Fruit fly (Drosophila melanogaster) whole organism, adult: ENCODE results near the gene Bmcp.

Experiments used
- CG11617 ChIP-seq: fragments of 200-800 bp; sonication (Bioruptor generic); optimal IDR thresholded peaks from 2 replicates; lab custom pipeline; 2017; ENCODE audit warnings: mild to moderate bottlenecking, missing biosample characterization, missing genetic modification reagents, missing genetic modification characterization
- CG12768 ChIP-seq: fragments of 200-800 bp; sonication (Bioruptor generic); optimal IDR thresholded peaks from 2 replicates; lab custom pipeline; 2017; ENCODE audit warnings: missing biosample characterization, missing genetic modification characterization, mild to moderate bottlenecking, moderate library complexity, missing genetic modification reagents
- CG14711 ChIP-seq: fragments of 200-800 bp; sonication (Bioruptor generic); optimal IDR thresholded peaks from 2 replicates; lab custom pipeline; 2018; ENCODE audit warnings: missing biosample characterization, mild to moderate bottlenecking, missing genetic modification characterization, moderate library complexity
- CG33017 ChIP-seq: fragments of 200-800 bp; sonication (Bioruptor generic); optimal IDR thresholded peaks from 2 replicates; lab custom pipeline; 2018; ENCODE audit warnings: missing biosample characterization, mild to moderate bottlenecking, missing genetic modification characterization, moderate library complexity
- CG5204 ChIP-seq: fragments of 200-800 bp; sonication (Bioruptor generic); optimal IDR thresholded peaks from 2 replicates; lab custom pipeline; 2016; ENCODE audit warnings: missing biosample characterization, missing genetic modification characterization
- CG7101 ChIP-seq: fragments of 200-800 bp; sonication (Bioruptor generic); optimal IDR thresholded peaks from 2 replicates; lab custom pipeline; 2018; ENCODE audit warnings: missing biosample characterization, mild to moderate bottlenecking, missing genetic modification characterization, moderate library complexity
- Clk ChIP-seq: fragments of 200-800 bp; sonication (Bioruptor generic); optimal IDR thresholded peaks from 2 replicates; lab custom pipeline; 2017; ENCODE audit warnings: missing biosample characterization, missing genetic modification characterization
- Crg-1 ChIP-seq: fragments of 200-800 bp; sonication (Bioruptor generic); optimal IDR thresholded peaks from 2 replicates; lab custom pipeline; 2016; ENCODE audit warnings: missing biosample characterization, missing genetic modification characterization
- Hr96 ChIP-seq: fragments of 200-800 bp; sonication (Bioruptor generic); optimal IDR thresholded peaks from 2 replicates; lab custom pipeline; 2016; ENCODE audit warnings: missing biosample characterization, missing genetic modification characterization
- Mnt ChIP-seq: fragments of 200-800 bp; sonication (Bioruptor generic); optimal IDR thresholded peaks from 2 replicates; lab custom pipeline; 2016; ENCODE audit warnings: missing biosample characterization, mild to moderate bottlenecking, missing genetic modification characterization
- bab1 ChIP-seq: fragments of 200-800 bp; sonication (Bioruptor generic); optimal IDR thresholded peaks from 3 replicates; lab custom pipeline; 2019; ENCODE audit warnings: missing biosample characterization, mild to moderate bottlenecking, missing genetic modification characterization, moderate library complexity
- cic ChIP-seq: fragments of 200-800 bp; sonication (Bioruptor generic); optimal IDR thresholded peaks from 2 replicates; lab custom pipeline; 2017; ENCODE audit warnings: missing biosample characterization, mild to moderate bottlenecking, missing genetic modification characterization, moderate library complexity
- cnc ChIP-seq, 2 experiments: fragments of >200 bp; optimal IDR thresholded peaks; 2 replicates each; lab custom pipeline; 2017
- kay ChIP-seq: fragments of 200-800 bp; sonication (Bioruptor generic); peaks from one replicate; lab custom pipeline; 2016; ENCODE audit warnings: missing biosample characterization, missing genetic modification characterization, borderline replicate concordance
- ovo ChIP-seq: fragments of 200-800 bp; sonication (Bioruptor generic); optimal IDR thresholded peaks from 2 replicates; lab custom pipeline; 2016; ENCODE audit warnings: missing biosample characterization, missing genetic modification characterization
- pad ChIP-seq: fragments of 200-800 bp; sonication (Bioruptor generic); optimal IDR thresholded peaks from 3 replicates; lab custom pipeline; 2017; ENCODE audit warnings: missing biosample characterization, missing genetic modification characterization, mild to moderate bottlenecking, moderate library complexity, missing genetic modification reagents
- tj ChIP-seq: fragments of 200-800 bp; sonication (Bioruptor generic); optimal IDR thresholded peaks from 3 replicates; lab custom pipeline; 2017; ENCODE audit warnings: missing biosample characterization, mild to moderate bottlenecking, missing genetic modification characterization, moderate library complexity

The Bmcp gene

dm6 chr3L:11715187-11715586 is 5.5 kb upstream of the Bmcp start, which contains the start of gene CG14132:
TSS of gene CG14132 (minus strand) at chr3L:11715285.
- TF ChIP-seq CG11617 (GFP tag; lab: Kevin White, UChicago) (no peak), kay (GFP tag; lab: Kevin White, UChicago) (no peak), cnc (optimal IDR thresholded peaks at IDR 0.05; lab: Kevin White, UChicago) (no peak), cic (GFP tag; lab: Kevin White, UChicago) (no peak), CG12768 (GFP tag; lab: Kevin White, UChicago) (no peak), Crg-1 (GFP tag; lab: Kevin White, UChicago) (no peak), Clk (GFP tag; lab: Kevin White, UChicago) (no peak), ovo (GFP tag; lab: Kevin White, UChicago) (no peak)

dm6 chr3L:11716347-11716746 is 4.4 kb upstream of the Bmcp start:
- TF ChIP-seq ovo (GFP tag; lab: Kevin White, UChicago) (no peak), CG33017 (tag; lab: Kevin White, UChicago) (no peak), tj (GFP tag; lab: Kevin White, UChicago) (no peak), CG12768 (GFP tag; lab: Kevin White, UChicago) (no peak), Crg-1 (GFP tag; lab: Kevin White, UChicago) (no peak), CG5204 (GFP tag; lab: Kevin White, UChicago) (no peak), cnc (optimal IDR thresholded peaks at IDR 0.05; lab: Kevin White, UChicago) (no peak)

dm6 chr3L:11716899-11717298 is 3.8 kb upstream of the Bmcp start:
- TF ChIP-seq CG33017 (tag; lab: Kevin White, UChicago) (no peak), cic (GFP tag; lab: Kevin White, UChicago) (no peak), cnc (optimal IDR thresholded peaks at IDR 0.05; lab: Kevin White, UChicago) (no peak), ovo (GFP tag; lab: Kevin White, UChicago) (no peak), CG12768 (GFP tag; lab: Kevin White, UChicago) (no peak)

dm6 chr3L:11717300-11717699 is 3.4 kb upstream of the Bmcp start:
- TF ChIP-seq Hr96 (GFP tag; lab: Kevin White, UChicago) (no peak), pad (GFP tag; lab: Kevin White, UChicago) (no peak), CG7101 (no peak), bab1 (GFP tag; lab: Kevin White, UChicago) (no peak), CG5204 (GFP tag; lab: Kevin White, UChicago) (no peak), kay (GFP tag; lab: Kevin White, UChicago) (no peak), ovo (GFP tag; lab: Kevin White, UChicago) (no peak), Clk (GFP tag; lab: Kevin White, UChicago) (no peak)

dm6 chr3L:11717993-11718392 is 2.7 kb upstream of the Bmcp start:
- no peak for TF ChIP-seq CG14711 (tag; lab: Kevin White, UChicago)
- TF ChIP-seq kay (GFP tag; lab: Kevin White, UChicago) = no peak
- TF ChIP-seq cnc (optimal IDR thresholded peaks at IDR 0.05; lab: Kevin White, UChicago) = no peak
- no peak for TF ChIP-seq cic (GFP tag; lab: Kevin White, UChicago)
- TF ChIP-seq Mnt (GFP tag; lab: Kevin White, UChicago) = no peak
- no peak for TF ChIP-seq bab1 (GFP tag; lab: Kevin White, UChicago)
- TF ChIP-seq Hr96 (GFP tag; lab: Kevin White, UChicago) = no peak
- TF ChIP-seq tj (GFP tag; lab: Kevin White, UChicago) = no peak
- TF ChIP-seq Crg-1 (GFP tag; lab: Kevin White, UChicago) = no peak
- TF ChIP-seq CG12768 (GFP tag; lab: Kevin White, UChicago) = no peak

- TF ChIP-seq Crg-1 (GFP tag; lab: Kevin White, UChicago) = no peak
- no peak for TF ChIP-seq kay (GFP tag; lab: Kevin White, UChicago)
- no peak for TF ChIP-seq bab1 (GFP tag; lab: Kevin White, UChicago)
- TF ChIP-seq CG12768 (GFP tag; lab: Kevin White, UChicago) = no peak
- TF ChIP-seq CG33017 (tag; lab: Kevin White, UChicago) = peak; percentile 43
- peak; percentile 48 for TF ChIP-seq CG14711 (tag; lab: Kevin White, UChicago)
- TF ChIP-seq CG7101 = peak; percentile 54
- TF ChIP-seq pad (GFP tag; lab: Kevin White, UChicago) = no peak
- peak; percentile 4 for TF ChIP-seq CG5204 (GFP tag; lab: Kevin White, UChicago)
- peak; percentile 4 for TF ChIP-seq Hr96 (GFP tag; lab: Kevin White, UChicago)
- TF ChIP-seq tj (GFP tag; lab: Kevin White, UChicago) = peak; percentile 77
Observed at dm6 chr3L:11721498-11721946, 788 bp downstream of the Bmcp start.

dm6 chr3L:11728147-11728546 is 7.4 kb downstream of the Bmcp start, which contains the start of gene sunn:
TSS of gene sunn (plus strand) at chr3L:11728348.
- TF ChIP-seq CG7101 (no peak), kay (GFP tag; lab: Kevin White, UChicago) (peak; percentile 86)

dm6 chr3L:11731841-11732240 is 11.1 kb downstream of the Bmcp start, which contains the start of gene CG32087:
TSS of gene CG32087 (plus strand) at chr3L:11732141.
- no peak for TF ChIP-seq tj (GFP tag; lab: Kevin White, UChicago)
- TF ChIP-seq CG5204 (GFP tag; lab: Kevin White, UChicago) = no peak
- TF ChIP-seq kay (GFP tag; lab: Kevin White, UChicago) = no peak
